Fruit fly (Drosophila melanogaster): ENCODE data around the gene tal-2A.
A peak's percentile ranks its signal among the peaks of the same experiment; 100 is the strongest.

The tal-2A gene

DNA sequence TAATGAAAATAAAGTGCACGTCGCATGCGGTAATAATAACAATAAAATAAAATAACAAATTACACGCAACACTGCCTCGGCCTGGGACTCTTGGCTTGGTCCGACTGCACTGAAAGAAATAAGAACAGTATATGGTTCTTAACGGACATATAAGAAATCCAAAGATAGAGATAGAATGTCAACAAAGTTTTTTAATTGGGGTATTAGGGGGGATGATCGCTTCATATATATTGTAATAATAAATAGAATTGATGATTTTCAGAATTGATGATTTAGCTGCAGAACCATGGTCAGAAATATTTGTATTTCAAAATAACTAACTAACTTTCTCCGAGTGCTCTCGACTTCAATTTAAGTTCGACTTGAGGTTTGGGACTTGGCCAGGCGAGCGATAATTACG lies 16.8 kb upstream of the tal-2A start:
- TF ChIP-seq CG8319 (GFP tag; optimal IDR thresholded peaks at IDR 0.05) (peak; percentile 47), CG11762 (GFP tag; optimal IDR thresholded peaks at IDR 0.05; ENCODE audit: insufficient read depth) (peak; percentile 59), Met (GFP tag; optimal IDR thresholded peaks at IDR 0.05) (peak; percentile 88), salr (GFP tag; optimal IDR thresholded peaks at IDR 0.05) (peak in 1 of 2 experiments; percentile 84), CG4318 (GFP tag; optimal IDR thresholded peaks at IDR 0.05) (peak; percentile 80), achi (GFP tag; optimal IDR thresholded peaks at IDR 0.05) (peak; percentile 81), Ets21C (GFP tag; optimal IDR thresholded peaks at IDR 0.05) (peak; percentile 57), CG1621 (tag; optimal IDR thresholded peaks at IDR 0.05) (no peak), Ets96B (tag; optimal IDR thresholded peaks at IDR 0.05) (no peak), Blimp-1 (GFP tag; optimal IDR thresholded peaks at IDR 0.05) (peak; percentile 65), CG8119 (GFP tag; IDR thresholded peaks at IDR 0.05) (peak; percentile 75), Lpt (GFP tag; optimal IDR thresholded peaks at IDR 0.05) (peak; percentile 57), Hr4 (GFP tag; optimal IDR thresholded peaks at IDR 0.05) (peak; percentile 72), Gug (GFP tag; IDR thresholded peaks at IDR 0.05) (peak; percentile 48), CG31627 (GFP tag; optimal IDR thresholded peaks at IDR 0.05) (peak; percentile 61), CG6163 (GFP tag; IDR thresholded peaks at IDR 0.05) (peak; percentile 59), CG11294 (GFP tag; IDR thresholded peaks at IDR 0.05) (no peak), CG10669 (GFP tag; optimal IDR thresholded peaks at IDR 0.05) (no peak), CG15336 (GFP tag; IDR thresholded peaks at IDR 0.05) (peak; percentile 78), CG6854 (GFP tag; optimal IDR thresholded peaks at IDR 0.05) (peak; percentile 54), Eip75B (GFP tag; optimal IDR thresholded peaks at IDR 0.05) (peak; percentile 67), spab (GFP tag; optimal IDR thresholded peaks at IDR 0.05) (no peak), Sox14 (GFP tag; optimal IDR thresholded peaks at IDR 0.05) (peak; percentile 71), dac (GFP tag; optimal IDR thresholded peaks at IDR 0.05) (peak; percentile 59), dsx (GFP tag; optimal IDR thresholded peaks at IDR 0.05; ENCODE audit: poor library complexity, severe bottlenecking) (no peak), Sox15 (GFP tag; optimal IDR thresholded peaks at IDR 0.05) (peak; percentile 37), CG8632 (GFP tag; optimal IDR thresholded peaks at IDR 0.05) (peak; percentile 69), fkh (GFP tag; optimal IDR thresholded peaks at IDR 0.05) (no peak), CG16779 (tag; optimal IDR thresholded peaks at IDR 0.05) (peak; percentile 20), Hr38 (GFP tag; optimal IDR thresholded peaks at IDR 0.05) (no peak), CG32006 (GFP tag; optimal IDR thresholded peaks at IDR 0.05) (peak; percentile 90), CG6276 (GFP tag; optimal IDR thresholded peaks at IDR 0.05) (peak; percentile 74), svp (GFP tag) (peak; percentile 93), ss (GFP tag; optimal IDR thresholded peaks at IDR 0.05) (no peak), eg (GFP tag; IDR thresholded peaks at IDR 0.05) (peak; percentile 67), Eip93F (GFP tag; optimal IDR thresholded peaks at IDR 0.05) (peak; percentile 59), CG3919 (GFP tag; optimal IDR thresholded peaks at IDR 0.05) (peak; percentile 80), fd85E (GFP tag; optimal IDR thresholded peaks at IDR 0.05) (peak; percentile 30), acj6 (GFP tag; optimal IDR thresholded peaks at IDR 0.05) (peak; percentile 79), Sox102F (GFP tag; optimal IDR thresholded peaks at IDR 0.05) (peak; percentile 79), topi (GFP tag; optimal IDR thresholded peaks at IDR 0.05) (peak; percentile 80), Hr39 (GFP tag; optimal IDR thresholded peaks at IDR 0.05) (peak; percentile 60), cyc (GFP tag; optimal IDR thresholded peaks at IDR 0.05) (peak; percentile 80), CG7368 (GFP tag; optimal IDR thresholded peaks at IDR 0.05) (peak; percentile 42), CG11902 (GFP tag; optimal IDR thresholded peaks at IDR 0.05) (peak; percentile 35), Eip78C (GFP tag) (peak; percentile 92), CG3032 (tag; optimal IDR thresholded peaks at IDR 0.05) (no peak), CG34406 (GFP tag; optimal IDR thresholded peaks at IDR 0.05) (peak; percentile 75), CG9139 (GFP tag; optimal IDR thresholded peaks at IDR 0.05) (no peak), net (GFP tag; optimal IDR thresholded peaks at IDR 0.05) (peak; percentile 45), CG10631 (GFP tag; optimal IDR thresholded peaks at IDR 0.05) (peak; percentile 60), fd59A (GFP tag; optimal IDR thresholded peaks at IDR 0.05) (no peak), Smox (GFP tag; optimal IDR thresholded peaks at IDR 0.05) (peak; percentile 83)
